Worm (Caenorhabditis elegans) whole organism, midembryonic: ENCODE results near the gene srg-57.

Experiments
- T22C8.4 ChIP-seq: fragments of 200-800 bp; sonication (Bioruptor generic); IDR thresholded peaks from 2 replicates; pipeline ENCODE4 v1.3.6; 2022; ENCODE audit warnings: missing genetic modification characterization, missing compliant biosample characterization
- cog-1 ChIP-seq: sonication (generic microtip); optimal IDR thresholded peaks from 2 replicates; lab custom pipeline; 2016; ENCODE audit warnings: missing genetic modification characterization, missing compliant biosample characterization
- flt-1 ChIP-seq: fragments of 200-800 bp; sonication (Bioruptor generic); IDR thresholded peaks from 2 replicates; pipeline ENCODE4 v1.3.6; 2022; ENCODE audit warnings: missing genetic modification characterization, missing compliant biosample characterization
- klf-2 ChIP-seq: fragments of 200-800 bp; sonication (Bioruptor generic); conservative IDR thresholded peaks from 2 replicates; pipeline ENCODE4 v1.3.6; 2022; ENCODE audit warnings: missing genetic modification reagents, missing genetic modification characterization, missing compliant biosample characterization
- med-1 ChIP-seq: sonication (generic microtip); optimal IDR thresholded peaks from 2 replicates; lab custom pipeline; 2017; ENCODE audit warnings: missing genetic modification characterization, mild to moderate bottlenecking, missing compliant biosample characterization, antibody characterized with exemption, missing genetic modification reagents; ENCODE audit not compliant: insufficient read depth
- ref-1 ChIP-seq: fragments of 200-800 bp; sonication (Bioruptor generic); conservative IDR thresholded peaks from 2 replicates; pipeline ENCODE4 v1.3.6; 2022; ENCODE audit warnings: missing genetic modification reagents, missing genetic modification characterization, missing compliant biosample characterization
- tab-1 ChIP-seq: fragments of 200-800 bp; sonication (Bioruptor generic); IDR thresholded peaks from 2 replicates; pipeline ENCODE4 v1.3.6; 2022; ENCODE audit warnings: missing genetic modification characterization, missing compliant biosample characterization
- ztf-23 ChIP-seq: fragments of 200-800 bp; sonication (Bioruptor generic); IDR thresholded peaks from 2 replicates; pipeline ENCODE4 v1.3.6; 2022; ENCODE audit warnings: missing genetic modification reagents, missing genetic modification characterization, missing compliant biosample characterization
- ztf-29 ChIP-seq: fragments of 200-800 bp; sonication (Bioruptor generic); IDR thresholded peaks from 2 replicates; pipeline ENCODE4 v1.3.6; 2022; ENCODE audit warnings: missing genetic modification reagents, missing genetic modification characterization, missing compliant biosample characterization

Gene srg-57

ce11 chrV:2684227-2684626, 50.0 kb downstream of the srg-57 start:
- TF ChIP-seq ref-1 (GFP tag; lab: Robert Waterston, UW) (no peak), klf-2 (GFP tag; lab: Robert Waterston, UW) (no peak), flt-1 (GFP tag; lab: Robert Waterston, UW) (no peak), tab-1 (GFP tag; lab: Robert Waterston, UW) (no peak), med-1 (GFP tag; lab: Kevin White, UChicago) (no peak), T22C8.4 (GFP tag; lab: Robert Waterston, UW) (no peak), cog-1 (no peak), ztf-29 (GFP tag; lab: Robert Waterston, UW) (no peak), ztf-23 (GFP tag; lab: Robert Waterston, UW) (no peak)

- TF ChIP-seq flt-1 (GFP tag; lab: Robert Waterston, UW) (no peak), ref-1 (GFP tag; lab: Robert Waterston, UW) (no peak)
Observed at ce11 chrV:2683497-2683896, 50.8 kb downstream of the srg-57 start.
